Fruit fly (Drosophila melanogaster): ENCODE measurements around the gene Arglu1.

Arglu1 gene

DNA sequence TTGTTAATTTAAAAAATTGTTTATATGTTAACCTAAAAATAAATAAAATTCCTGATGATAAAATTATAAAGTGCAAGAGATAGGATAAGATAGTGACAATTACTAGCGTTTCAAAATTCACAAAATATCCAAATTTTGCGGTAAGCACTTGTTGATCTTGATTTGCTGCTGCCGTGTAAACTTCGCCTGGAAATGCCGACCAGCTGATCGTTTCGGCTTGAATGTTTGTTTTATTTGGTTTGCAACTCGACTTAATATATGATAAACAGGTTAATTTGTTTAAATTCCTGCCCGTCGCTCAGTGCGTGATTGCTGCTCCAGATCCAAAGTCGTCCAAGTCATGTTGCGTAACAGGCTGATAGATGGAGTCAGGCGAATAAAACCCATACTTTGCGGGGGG is 16.5 kb downstream of the Arglu1 start, which contains the start of gene CG4592 (continued):
- no peak for TF ChIP-seq zf30C (GFP tag; optimal IDR thresholded peaks at IDR 0.05)
- TF ChIP-seq CG7928 (GFP tag; optimal IDR thresholded peaks at IDR 0.05): no peak
- no peak for TF ChIP-seq Lim3 (GFP tag; IDR thresholded peaks at IDR 0.05)
- peak; percentile 60 for TF ChIP-seq E2f2 (GFP tag; IDR thresholded peaks at IDR 0.05)
- TF ChIP-seq NfI (GFP tag; optimal IDR thresholded peaks at IDR 0.05): peak; percentile 65
- TF ChIP-seq Dbx (GFP tag; IDR thresholded peaks at IDR 0.05): peak; percentile 66; the same call in 2 of the 3 replicates
- TF ChIP-seq CG15696 (tag; optimal IDR thresholded peaks at IDR 0.05): peak; percentile 39
- peak; percentile 71 for TF ChIP-seq CG30403 (GFP tag; optimal IDR thresholded peaks at IDR 0.05)
- no peak for TF ChIP-seq Doc3 (GFP tag; IDR thresholded peaks at IDR 0.05; ENCODE audit: partially characterized antibody)
- no peak for TF ChIP-seq Dek (tag; optimal IDR thresholded peaks at IDR 0.05)
- no peak for TF ChIP-seq fd64A (GFP tag; optimal IDR thresholded peaks at IDR 0.05)
- TF ChIP-seq CG12071 (GFP tag; optimal IDR thresholded peaks at IDR 0.05): peak; percentile 30
- TF ChIP-seq CG9797 (GFP tag; optimal IDR thresholded peaks at IDR 0.05): no peak
- no peak for TF ChIP-seq CG11723 (GFP tag; optimal IDR thresholded peaks at IDR 0.05)
- TF ChIP-seq CG10267 (tag; optimal IDR thresholded peaks at IDR 0.05): peak; percentile 50
- peak; percentile 24 to 50 for TF ChIP-seq dpn (GFP tag; optimal IDR thresholded peaks at IDR 0.05)
- peak; percentile 71 for TF ChIP-seq CG2120 (GFP tag; optimal IDR thresholded peaks at IDR 0.05)
- TF ChIP-seq ATbp (GFP tag; optimal IDR thresholded peaks at IDR 0.05): peak; percentile 42
- no peak for TF ChIP-seq PHDP (tag; optimal IDR thresholded peaks at IDR 0.05)
- peak; percentile 3 for TF ChIP-seq CG15011 (GFP tag; optimal IDR thresholded peaks at IDR 0.05)
- TF ChIP-seq Tbp (GFP tag; optimal IDR thresholded peaks at IDR 0.05): no peak
- TF ChIP-seq ranshi (GFP tag; IDR thresholded peaks at IDR 0.05): peak; percentile 66
- TF ChIP-seq CG9932 (GFP tag; IDR thresholded peaks at IDR 0.05): peak; percentile 57
- peak; percentile 46 for TF ChIP-seq CG6854 (GFP tag; optimal IDR thresholded peaks at IDR 0.05)
- TF ChIP-seq odd (GFP tag; optimal IDR thresholded peaks at IDR 0.05): no peak
- peak; percentile 5 for TF ChIP-seq CG6254 (GFP tag; optimal IDR thresholded peaks at IDR 0.05)
- peak; percentile 40; the same call in 1 of the 2 replicates for TF ChIP-seq CG13287 (GFP tag; IDR thresholded peaks at IDR 0.05; ENCODE audit: partially characterized antibody)
- no peak for TF ChIP-seq CG17612 (GFP tag; IDR thresholded peaks at IDR 0.05)
- no peak for TF ChIP-seq dimm (GFP tag; IDR thresholded peaks at IDR 0.05)
- TF ChIP-seq tap (tag; optimal IDR thresholded peaks at IDR 0.05): no peak
- peak; percentile 65 for TF ChIP-seq CG17829 (tag; optimal IDR thresholded peaks at IDR 0.05)
- peak; percentile 15 for TF ChIP-seq Myb (GFP tag; optimal IDR thresholded peaks at IDR 0.05)
- no peak for TF ChIP-seq esg (GFP tag; conservative IDR thresholded peaks at IDR 0.05)
- peak; percentile 4 to 42 for TF ChIP-seq chif (GFP tag; optimal IDR thresholded peaks at IDR 0.05)
- TF ChIP-seq yki (optimal IDR thresholded peaks at IDR 0.05): no peak
- TF ChIP-seq Med (GFP tag): peak; percentile 93
- TF ChIP-seq Pdp1 (GFP tag; optimal IDR thresholded peaks at IDR 0.05): peak; percentile 60 to 71
- TF ChIP-seq maf-S (GFP tag; optimal IDR thresholded peaks at IDR 0.05): peak; percentile 44
- TF ChIP-seq Awh (GFP tag; IDR thresholded peaks at IDR 0.05): no peak
- TF ChIP-seq CG12219 (GFP tag; optimal IDR thresholded peaks at IDR 0.05): peak; percentile 66
- TF ChIP-seq CG10565 (GFP tag; optimal IDR thresholded peaks at IDR 0.05): no peak
- peak; percentile 67 for TF ChIP-seq Fer3 (tag; optimal IDR thresholded peaks at IDR 0.05)
- peak; percentile 60 for TF ChIP-seq NFAT (GFP tag; IDR thresholded peaks at IDR 0.05)
- peak; percentile 2 for TF ChIP-seq pfk (GFP tag; optimal IDR thresholded peaks at IDR 0.05)
- no peak for TF ChIP-seq CG5180 (GFP tag; optimal IDR thresholded peaks at IDR 0.05)
- peak; percentile 52 for TF ChIP-seq B-H2 (GFP tag; optimal IDR thresholded peaks at IDR 0.05)
- peak; percentile 63 for TF ChIP-seq tgo (GFP tag; IDR thresholded peaks at IDR 0.05)
- TF ChIP-seq zen (tag; optimal IDR thresholded peaks at IDR 0.05): peak; percentile 48
- peak; percentile 69 to 92 for TF ChIP-seq crp (GFP tag; optimal IDR thresholded peaks at IDR 0.05)
- TF ChIP-seq mirr (GFP tag; optimal IDR thresholded peaks at IDR 0.05): peak; percentile 50
- TF ChIP-seq ap (GFP tag; IDR thresholded peaks at IDR 0.05): 0 out of 2 replicates have a peak, but pooled peaks have one; percentile 21
